Worm (Caenorhabditis elegans) whole organism, L3 larva: Measurements from ENCODE around the gene skr-18.

ENCODE experiments used
- ZK546.5 ChIP-seq: sonication (generic microtip); optimal IDR thresholded peaks from 2 replicates; lab custom pipeline; 2017; ENCODE audit warnings: missing biosample characterization, missing genetic modification characterization
- jun-1 ChIP-seq: fragments of 150-350 bp; optimal IDR thresholded peaks from 2 replicates; lab custom pipeline; 2014; ENCODE audit warnings: missing biosample characterization, missing genetic modification reagents, missing genetic modification characterization
- nfya-1 ChIP-seq: sonication (generic microtip); optimal IDR thresholded peaks from 2 replicates; lab custom pipeline; 2017; ENCODE audit warnings: missing genetic modification characterization, mild to moderate bottlenecking, missing compliant biosample characterization, antibody characterized with exemption, moderate library complexity; ENCODE audit not compliant: insufficient read depth
- nhr-12 ChIP-seq: fragments of 150-350 bp; optimal IDR thresholded peaks from 2 replicates; lab custom pipeline; 2014; ENCODE audit warnings: missing biosample characterization, missing genetic modification characterization
- nhr-43 ChIP-seq: sonication (generic microtip); optimal IDR thresholded peaks from 2 replicates; lab custom pipeline; 2016; ENCODE audit warnings: mild to moderate bottlenecking, missing genetic modification characterization, missing compliant biosample characterization; ENCODE audit not compliant: poor library complexity, severe bottlenecking

ce11 chrIV:829107-829506 lies 33.9 kb upstream of the skr-18 start:
- TF ChIP-seq nfya-1 (tag; lab: Kevin White, UChicago) (no peak), nhr-12 (tag; lab: Kevin White, UChicago) (no peak), jun-1 (tag; lab: Kevin White, UChicago) (no peak), ZK546.5 (tag; lab: Kevin White, UChicago) (no peak), nhr-43 (no peak)
